Fruit fly (Drosophila melanogaster) S2 (cell line): Measurements from ENCODE around the gene CG7991.

Source experiments
- CG8478 ChIP-seq: fragments of >200 bp; optimal IDR thresholded peaks from 2 replicates; lab custom pipeline; 2018
- CTCF ChIP-seq, 2 experiments: fragments of >200 bp; optimal IDR thresholded peaks; 2 replicates each; lab custom pipeline; 2018

- TF ChIP-seq CG8478: no peak
- TF ChIP-seq CTCF (optimal IDR thresholded peaks at IDR 0.05; lab: Kevin White, UChicago): no peak
Observed at dm6 chr3L:1741655-1742551, 67.4 kb downstream of the CG7991 start.
